Worm (Caenorhabditis elegans): Measurements from ENCODE around the gene C50E3.9.

Gene C50E3.9

ce11 chrV:7618114-7618513, 18.1 kb upstream of the C50E3.9 start, which contains the start of gene C50E3.15:
C50E3.15 (plus strand) TSS chrV:7618414.
- TF ChIP-seq hsf-1 (GFP tag; IDR thresholded peaks at IDR 0.05) (no peak), ztf-3 (GFP tag; optimal IDR thresholded peaks at IDR 0.05) (no peak), sdz-38 (tag; optimal IDR thresholded peaks at IDR 0.05) (no peak), K12H6.12 (tag; optimal IDR thresholded peaks at IDR 0.05) (no peak), cebp-2 (GFP tag; IDR thresholded peaks at IDR 0.05) (no peak)

- TF ChIP-seq ceh-100 (GFP tag; IDR thresholded peaks at IDR 0.05) = no peak
- no peak for TF ChIP-seq egl-18 (GFP tag; IDR thresholded peaks at IDR 0.05)
- no peak for TF ChIP-seq F55B11.4 (tag; optimal IDR thresholded peaks at IDR 0.05; ENCODE audit: borderline replicate concordance, insufficient read depth)
- TF ChIP-seq lin-26 (GFP tag; IDR thresholded peaks at IDR 0.05) = no peak
- TF ChIP-seq ceh-40 (GFP tag; IDR thresholded peaks at IDR 0.05) = no peak
- no peak for TF ChIP-seq snpc-3.4 (tag; optimal IDR thresholded peaks at IDR 0.05)
- no peak for TF ChIP-seq dpff-1 (tag; optimal IDR thresholded peaks at IDR 0.05)
- no peak for TF ChIP-seq B0261.1 (tag; optimal IDR thresholded peaks at IDR 0.05)
- no peak for TF ChIP-seq T07F8.4 (tag; optimal IDR thresholded peaks at IDR 0.05)
- TF ChIP-seq nfya-2 (GFP tag; IDR thresholded peaks at IDR 0.05) = no peak
- no peak for TF ChIP-seq die-1 (tag; optimal IDR thresholded peaks at IDR 0.05)
- TF ChIP-seq B0035.1 (tag; optimal IDR thresholded peaks at IDR 0.05) = no peak
- TF ChIP-seq F22D6.2 (tag; optimal IDR thresholded peaks at IDR 0.05) = no peak
- no peak for TF ChIP-seq Y95B8A.8 (GFP tag; IDR thresholded peaks at IDR 0.05)
- no peak for TF ChIP-seq nhr-27 (tag; optimal IDR thresholded peaks at IDR 0.05)
- TF ChIP-seq F39B2.1 (GFP tag; IDR thresholded peaks at IDR 0.05) = no peak
- TF ChIP-seq tbx-9 (tag; optimal IDR thresholded peaks at IDR 0.05; ENCODE audit: borderline replicate concordance) = no peak
- TF ChIP-seq repo-1 (tag; optimal IDR thresholded peaks at IDR 0.05) = no peak
- TF ChIP-seq aptf-2 (GFP tag; conservative IDR thresholded peaks at IDR 0.05) = no peak
Measured at ce11 chrV:7612044-7612443, 12.0 kb upstream of the C50E3.9 start, which contains the start of gene clec-215. clec-215 (plus strand) TSS chrV:7612344.

ce11 chrV:7609698-7610420, 9.8 kb upstream of the C50E3.9 start, which contains the start of the genes folt-3 and clec-214:
folt-3 (minus strand) TSS chrV:7609748.
clec-214 (plus strand) TSS chrV:7610370.
- TF ChIP-seq bed-2 (GFP tag; IDR thresholded peaks at IDR 0.05) = no peak
- TF ChIP-seq nfya-2 (GFP tag; IDR thresholded peaks at IDR 0.05) = no peak
- no peak for TF ChIP-seq nhr-27 (tag; optimal IDR thresholded peaks at IDR 0.05)
- no peak for TF ChIP-seq B0261.1 (tag; optimal IDR thresholded peaks at IDR 0.05)
- TF ChIP-seq hrde-1 (tag; optimal IDR thresholded peaks at IDR 0.05; ENCODE audit: borderline replicate concordance) = no peak
- TF ChIP-seq nhr-80 (tag; optimal IDR thresholded peaks at IDR 0.05) = peak; percentile 25
- no peak for TF ChIP-seq lsy-27 (tag; optimal IDR thresholded peaks at IDR 0.05; ENCODE audit: borderline replicate concordance, insufficient read depth)
- TF ChIP-seq egl-18 (GFP tag; IDR thresholded peaks at IDR 0.05) = no peak
- no peak for TF ChIP-seq nhr-90 (tag; optimal IDR thresholded peaks at IDR 0.05)

ce11 chrV:7604858-7605257, 4.8 kb upstream of the C50E3.9 start, which contains the start of gene clec-213:
clec-213 (plus strand) TSS chrV:7605158.
- no peak for TF ChIP-seq snpc-1.1 (tag; optimal IDR thresholded peaks at IDR 0.05; ENCODE audit: insufficient read depth)
- no peak for TF ChIP-seq F33H1.4 (GFP tag; IDR thresholded peaks at IDR 0.05)
- no peak for TF ChIP-seq sdz-38 (tag; optimal IDR thresholded peaks at IDR 0.05)
- no peak for TF ChIP-seq ztf-25 (GFP tag; IDR thresholded peaks at IDR 0.05)
- TF ChIP-seq him-1 (tag; optimal IDR thresholded peaks at IDR 0.05) = no peak
- no peak for TF ChIP-seq chd-7 (tag; optimal IDR thresholded peaks at IDR 0.05)
- no peak for TF ChIP-seq nhr-80 (tag; optimal IDR thresholded peaks at IDR 0.05)
- TF ChIP-seq hmg-20 (GFP tag; IDR thresholded peaks at IDR 0.05) = no peak
- TF ChIP-seq madf-3 (GFP tag; IDR thresholded peaks at IDR 0.05) = no peak
- TF ChIP-seq tbx-9 (tag; optimal IDR thresholded peaks at IDR 0.05; ENCODE audit: borderline replicate concordance) = no peak
- TF ChIP-seq athp-1 (tag; optimal IDR thresholded peaks at IDR 0.05) = no peak
- no peak for TF ChIP-seq atf-7 (tag; optimal IDR thresholded peaks at IDR 0.05)
- no peak for TF ChIP-seq dpff-1 (tag; optimal IDR thresholded peaks at IDR 0.05)
- TF ChIP-seq ceh-40 (GFP tag; IDR thresholded peaks at IDR 0.05) = no peak
- no peak for TF ChIP-seq lin-26 (GFP tag; IDR thresholded peaks at IDR 0.05)

All from whole organism, young adult.